Worm (Caenorhabditis elegans) whole organism, L3 larva: Measurements from ENCODE around the gene K12H6.2.

Source experiments
- ZK546.5 ChIP-seq: sonication (generic microtip); optimal IDR thresholded peaks from 2 replicates; lab custom pipeline; 2017; ENCODE audit warnings: missing biosample characterization, missing genetic modification characterization
- aly-2 ChIP-seq: fragments of 150-350 bp; optimal IDR thresholded peaks from 2 replicates; lab custom pipeline; 2014; ENCODE audit warnings: missing biosample characterization, missing genetic modification characterization
- ama-1 ChIP-seq: fragments of 150-350 bp; optimal IDR thresholded peaks from 2 replicates; lab custom pipeline; 2018
- ceh-28 ChIP-seq: fragments of 150-350 bp; optimal IDR thresholded peaks from 2 replicates; lab custom pipeline; 2014; ENCODE audit warnings: missing biosample characterization, missing genetic modification reagents, missing genetic modification characterization
- ceh-82 ChIP-seq: fragments of 150-350 bp; optimal IDR thresholded peaks from 2 replicates; lab custom pipeline; 2014; ENCODE audit warnings: missing biosample characterization, missing genetic modification characterization
- egl-27 ChIP-seq: sonication (generic microtip); optimal IDR thresholded peaks from 4 replicates; lab custom pipeline; 2017; ENCODE audit warnings: missing biosample characterization, missing genetic modification reagents, missing genetic modification characterization
- egl-5 ChIP-seq: fragments of 150-350 bp; optimal IDR thresholded peaks from 2 replicates; lab custom pipeline; 2017; ENCODE audit warnings: missing biosample characterization, missing genetic modification reagents, missing genetic modification characterization, inconsistent platforms
- elt-1 ChIP-seq: fragments of 150-350 bp; optimal IDR thresholded peaks from 2 replicates; lab custom pipeline; 2014; ENCODE audit warnings: missing biosample characterization, missing genetic modification characterization
- elt-3 ChIP-seq, 3 experiments: fragments of 150-350 bp in 1 of 3; sonication (generic microtip) in 2 of 3; optimal IDR thresholded peaks; 2 replicates in 2 of 3; 4 replicates in 1 of 3; lab custom pipeline; 2014 to 2017; ENCODE audit warnings: missing biosample characterization in 3 of 3, missing genetic modification characterization in 3 of 3
- eor-1 ChIP-seq, 2 experiments: fragments of 150-350 bp; optimal IDR thresholded peaks; 2 replicates each; lab custom pipeline; 2014 to 2018; ENCODE audit warnings: missing biosample characterization in 2 of 2, missing genetic modification characterization in 2 of 2
- fkh-10 ChIP-seq: sonication (generic microtip); optimal IDR thresholded peaks from 2 replicates; lab custom pipeline; 2017; ENCODE audit warnings: missing biosample characterization, missing genetic modification reagents, missing genetic modification characterization
- fkh-2 ChIP-seq: fragments of 150-350 bp; optimal IDR thresholded peaks from 2 replicates; lab custom pipeline; 2014; ENCODE audit warnings: missing biosample characterization, missing genetic modification reagents, missing genetic modification characterization
- fos-1 ChIP-seq: fragments of 150-350 bp; optimal IDR thresholded peaks from 2 replicates; lab custom pipeline; 2014; ENCODE audit warnings: missing biosample characterization, missing genetic modification characterization
- hmg-11 ChIP-seq: sonication (generic microtip); optimal IDR thresholded peaks from 2 replicates; lab custom pipeline; 2016; ENCODE audit warnings: missing genetic modification characterization, missing compliant biosample characterization
- mdl-1 ChIP-seq: fragments of 150-350 bp; optimal IDR thresholded peaks from 2 replicates; lab custom pipeline; 2014; ENCODE audit warnings: missing biosample characterization, missing genetic modification characterization
- mml-1 ChIP-seq: fragments of 150-350 bp; sonication (generic microtip); optimal IDR thresholded peaks from 3 replicates; lab custom pipeline; 2014; ENCODE audit warnings: missing biosample characterization, missing genetic modification characterization
- nfya-1 ChIP-seq: sonication (generic microtip); optimal IDR thresholded peaks from 2 replicates; lab custom pipeline; 2017; ENCODE audit warnings: missing genetic modification characterization, mild to moderate bottlenecking, missing compliant biosample characterization, antibody characterized with exemption, moderate library complexity; ENCODE audit not compliant: insufficient read depth
- nhr-11 ChIP-seq: fragments of 150-350 bp; optimal IDR thresholded peaks from 2 replicates; lab custom pipeline; 2014; ENCODE audit warnings: missing biosample characterization, missing genetic modification characterization
- nhr-12 ChIP-seq: fragments of 150-350 bp; optimal IDR thresholded peaks from 2 replicates; lab custom pipeline; 2014; ENCODE audit warnings: missing biosample characterization, missing genetic modification characterization
- nhr-23 ChIP-seq: fragments of 150-350 bp; optimal IDR thresholded peaks from 2 replicates; lab custom pipeline; 2014; ENCODE audit warnings: missing biosample characterization, missing genetic modification reagents, missing genetic modification characterization
- nhr-237 ChIP-seq: fragments of 150-350 bp; optimal IDR thresholded peaks from 2 replicates; lab custom pipeline; 2014; ENCODE audit warnings: missing biosample characterization, missing genetic modification characterization
- nhr-28 ChIP-seq: fragments of 150-350 bp; optimal IDR thresholded peaks from 2 replicates; lab custom pipeline; 2014; ENCODE audit warnings: missing biosample characterization, missing genetic modification characterization
- nhr-43 ChIP-seq: sonication (generic microtip); optimal IDR thresholded peaks from 2 replicates; lab custom pipeline; 2016; ENCODE audit warnings: mild to moderate bottlenecking, missing genetic modification characterization, missing compliant biosample characterization; ENCODE audit not compliant: poor library complexity, severe bottlenecking
- nhr-77 ChIP-seq: fragments of 150-350 bp; optimal IDR thresholded peaks from 2 replicates; lab custom pipeline; 2014; ENCODE audit warnings: missing biosample characterization, missing genetic modification characterization
- pha-4 ChIP-seq: fragments of 150-350 bp; optimal IDR thresholded peaks from 2 replicates; lab custom pipeline; 2014; ENCODE audit warnings: missing biosample characterization, missing genetic modification reagents, missing genetic modification characterization
- pqm-1 ChIP-seq: fragments of 150-350 bp; optimal IDR thresholded peaks from 2 replicates; lab custom pipeline; 2017; ENCODE audit warnings: missing biosample characterization, missing genetic modification characterization, inconsistent platforms
- skn-1 ChIP-seq: fragments of 150-350 bp; optimal IDR thresholded peaks from 2 replicates; lab custom pipeline; 2014; ENCODE audit warnings: missing biosample characterization, missing genetic modification characterization
- snpc-4 ChIP-seq: fragments of 150-350 bp; optimal IDR thresholded peaks from 2 replicates; lab custom pipeline; 2014; ENCODE audit warnings: missing biosample characterization, missing genetic modification characterization
- unc-39 ChIP-seq: sonication (generic microtip); optimal IDR thresholded peaks from 4 replicates; lab custom pipeline; 2017; ENCODE audit warnings: missing biosample characterization, missing genetic modification characterization
- unc-62 ChIP-seq: fragments of 150-350 bp; sonication (generic microtip); optimal IDR thresholded peaks from 4 replicates; lab custom pipeline; 2014; ENCODE audit warnings: missing biosample characterization, missing genetic modification reagents, missing genetic modification characterization
- zag-1 ChIP-seq: fragments of 150-350 bp; optimal IDR thresholded peaks from 2 replicates; lab custom pipeline; 2014; ENCODE audit warnings: missing biosample characterization, missing genetic modification characterization
- ztf-11 ChIP-seq: fragments of 150-350 bp; optimal IDR thresholded peaks from 2 replicates; lab custom pipeline; 2014; ENCODE audit warnings: missing biosample characterization, missing genetic modification characterization
- ztf-4 ChIP-seq: fragments of 150-350 bp; optimal IDR thresholded peaks from 2 replicates; lab custom pipeline; 2014; ENCODE audit warnings: missing biosample characterization, missing genetic modification characterization

K12H6.2 gene

DNA sequence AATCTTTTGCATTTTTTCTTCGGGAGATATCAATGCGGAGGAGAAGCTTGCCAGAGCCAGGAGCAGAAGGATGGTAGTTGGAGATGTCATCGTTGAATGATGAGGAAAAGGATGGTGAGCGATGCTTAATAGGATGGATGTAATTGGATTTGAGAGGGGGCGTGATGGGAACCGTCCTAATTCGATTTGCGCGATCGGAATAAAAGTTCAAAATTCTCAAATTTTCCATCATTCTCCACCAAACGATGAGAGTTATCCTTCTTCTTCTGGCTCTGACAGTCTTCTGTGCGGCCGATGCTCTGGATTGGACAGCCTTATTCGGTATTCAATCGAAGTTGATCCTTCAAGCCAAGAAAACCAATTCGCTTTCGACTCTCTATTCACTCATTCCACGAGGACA is 8.8 kb upstream of the K12H6.2 start, which contains the start of the genes K12H6.4 and K12H6.9:
Gene K12H6.4 (minus strand): TSS at position 101 of the 400 bp plus-strand sequence.
Gene K12H6.9 (plus strand): TSS at position 236 of the 400 bp plus-strand sequence.
- TF ChIP-seq ama-1 (lab: Kevin White, UChicago) = no peak
- TF ChIP-seq fkh-10 (GFP tag; lab: Kevin White, UChicago) = no peak
- no peak for TF ChIP-seq nhr-43 (tag; lab: Kevin White, UChicago)
- no peak for TF ChIP-seq eor-1 (tag; optimal IDR thresholded peaks at IDR 0.05; lab: Kevin White, UChicago)
- no peak for TF ChIP-seq ceh-82 (tag; lab: Kevin White, UChicago)
- TF ChIP-seq nhr-237 (tag; lab: Kevin White, UChicago) = no peak
- TF ChIP-seq unc-62 (GFP tag; lab: Kevin White, UChicago) = no peak
- TF ChIP-seq aly-2 = no peak
- TF ChIP-seq fkh-2 (tag; lab: Kevin White, UChicago) = no peak
- TF ChIP-seq hmg-11 (tag; lab: Kevin White, UChicago) = no peak
- no peak for TF ChIP-seq ztf-4 (tag; lab: Kevin White, UChicago)
- TF ChIP-seq elt-1 (tag; lab: Kevin White, UChicago) = no peak
- TF ChIP-seq, all 47 proteins: peak for 0

DNA sequence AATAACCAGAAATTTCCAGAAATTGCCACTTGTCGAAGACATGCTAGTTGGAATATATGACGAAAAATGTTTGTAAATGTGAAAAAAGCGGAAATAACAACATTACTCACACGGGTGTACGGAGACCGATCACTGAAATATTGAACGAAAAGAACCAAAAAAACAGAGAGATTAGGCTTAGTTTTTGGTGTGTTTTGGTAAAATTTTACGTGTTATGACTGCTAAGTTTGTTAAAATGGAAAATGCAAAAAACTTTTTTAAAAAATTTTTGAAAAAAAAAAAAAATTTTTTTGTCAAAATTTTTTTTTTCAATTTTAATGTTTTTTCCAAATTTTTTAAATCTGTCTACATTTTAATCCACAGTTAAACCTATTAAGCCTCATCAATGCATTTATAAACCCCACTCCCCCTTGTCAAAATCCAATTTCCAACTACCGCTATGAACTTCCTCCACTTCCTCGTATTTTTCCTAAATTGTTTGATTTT is 7.1 kb upstream of the K12H6.2 start, which contains the start of the genes fut-4 and K12H6.10:
Gene fut-4 (minus strand): TSS at position 101 of the 486 bp plus-strand sequence.
Gene K12H6.10 (plus strand): TSS at position 436 of the 486 bp plus-strand sequence.
- no peak for TF ChIP-seq pha-4
- TF ChIP-seq ceh-28 (tag; lab: Kevin White, UChicago) = no peak
- TF ChIP-seq hmg-11 (tag; lab: Kevin White, UChicago) = no peak
- TF ChIP-seq snpc-4 = no peak
- TF ChIP-seq pqm-1 (tag; lab: Kevin White, UChicago) = no peak
- TF ChIP-seq nfya-1 = no peak
- no peak for TF ChIP-seq mdl-1 (tag; lab: Kevin White, UChicago)
- no peak for TF ChIP-seq fkh-10 (GFP tag; lab: Kevin White, UChicago)
- no peak for TF ChIP-seq nhr-12
- no peak for TF ChIP-seq skn-1 (tag; lab: Kevin White, UChicago)

DNA sequence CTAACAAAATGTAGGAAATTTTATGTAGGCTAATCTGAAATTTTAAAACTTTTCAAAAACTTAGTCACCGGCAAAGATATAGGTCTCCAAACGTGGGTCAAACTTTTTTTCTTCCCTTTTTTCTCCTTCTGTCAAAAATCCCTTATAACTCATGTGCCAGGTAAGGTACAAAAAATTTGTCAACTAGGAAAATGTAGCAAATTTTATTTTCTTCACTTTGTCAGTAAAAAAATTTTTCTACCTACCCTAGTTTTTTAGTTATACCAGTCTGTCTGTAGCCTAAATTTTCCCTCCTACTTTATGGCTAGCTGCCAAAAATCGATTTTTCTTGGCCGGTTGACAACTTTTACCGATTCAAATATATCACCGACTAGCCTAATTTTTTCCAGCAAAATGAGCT is 1.3 kb upstream of the K12H6.2 start, which contains the start of gene set-13:
Gene set-13 (plus strand): TSS at position 301 of the 400 bp plus-strand sequence.
- TF ChIP-seq mml-1 (no peak), zag-1 (tag; lab: Kevin White, UChicago) (no peak), fos-1 (no peak), pqm-1 (tag; lab: Kevin White, UChicago) (no peak)
- TF ChIP-seq, all 47 proteins: peak for 0

DNA sequence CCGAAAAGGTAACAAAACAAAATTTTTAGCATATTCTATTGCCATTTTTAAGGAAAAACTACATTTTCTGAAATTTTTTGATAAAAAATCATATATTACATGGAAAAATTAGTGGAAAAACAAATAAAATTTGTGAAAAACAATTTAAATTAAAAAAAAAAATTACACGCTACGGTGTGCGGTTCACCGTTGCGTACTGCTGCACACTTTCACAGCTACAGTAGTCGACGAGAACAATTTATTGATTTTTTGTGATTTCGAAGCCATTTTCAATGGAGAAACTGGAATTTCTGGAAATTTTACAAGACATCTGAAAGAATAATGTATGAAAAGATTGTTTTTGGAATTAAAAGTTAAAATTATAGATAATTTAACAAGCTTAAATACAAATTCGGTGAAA is 327 bp downstream of the K12H6.2 start:
- no peak for TF ChIP-seq aly-2
- TF ChIP-seq pha-4 = no peak
- no peak for TF ChIP-seq nhr-77
- no peak for TF ChIP-seq unc-39 (tag; lab: Kevin White, UChicago)
- no peak for TF ChIP-seq nhr-43 (tag; lab: Kevin White, UChicago)
- TF ChIP-seq ztf-11 = no peak
- TF ChIP-seq nhr-28 (tag; lab: Kevin White, UChicago) = no peak
- no peak for TF ChIP-seq fkh-2 (tag; lab: Kevin White, UChicago)
- TF ChIP-seq egl-5 = no peak

DNA sequence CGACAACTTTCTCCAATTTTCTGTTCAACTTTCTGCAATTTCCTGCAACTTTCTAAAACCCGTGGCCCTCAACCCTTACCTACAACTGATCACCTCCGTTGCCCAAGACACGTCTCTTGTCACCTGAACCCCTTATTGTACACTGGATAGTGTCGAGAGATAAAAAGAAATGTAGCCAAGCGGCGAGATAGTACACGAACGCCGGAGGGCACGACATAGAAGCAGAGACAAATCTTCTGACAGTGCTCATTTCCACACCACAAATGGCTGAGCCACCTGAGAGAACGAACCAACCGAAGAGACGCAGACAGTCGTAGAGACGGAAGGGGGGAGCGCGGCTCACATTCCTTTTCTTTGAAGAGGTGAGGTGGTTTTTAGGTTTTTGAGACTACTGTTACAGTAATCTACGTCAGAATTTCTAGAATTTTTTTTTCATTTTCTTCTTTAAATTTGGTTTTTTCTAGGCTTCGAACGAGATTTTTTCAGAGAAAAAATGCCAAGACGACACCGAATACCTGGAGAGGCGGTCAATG is 7.6 kb downstream of the K12H6.2 start, which contains the start of gene K12H6.12:
Gene K12H6.12 (plus strand): TSS at position 483 of the 533 bp plus-strand sequence.
- TF ChIP-seq nhr-11 (tag; lab: Kevin White, UChicago) (peak; percentile 34), nfya-1 (no peak), hmg-11 (tag; lab: Kevin White, UChicago) (peak; percentile 3), pha-4 (peak; percentile 58), egl-27 (tag; lab: Kevin White, UChicago) (no peak), ZK546.5 (tag; lab: Kevin White, UChicago) (no peak)

DNA sequence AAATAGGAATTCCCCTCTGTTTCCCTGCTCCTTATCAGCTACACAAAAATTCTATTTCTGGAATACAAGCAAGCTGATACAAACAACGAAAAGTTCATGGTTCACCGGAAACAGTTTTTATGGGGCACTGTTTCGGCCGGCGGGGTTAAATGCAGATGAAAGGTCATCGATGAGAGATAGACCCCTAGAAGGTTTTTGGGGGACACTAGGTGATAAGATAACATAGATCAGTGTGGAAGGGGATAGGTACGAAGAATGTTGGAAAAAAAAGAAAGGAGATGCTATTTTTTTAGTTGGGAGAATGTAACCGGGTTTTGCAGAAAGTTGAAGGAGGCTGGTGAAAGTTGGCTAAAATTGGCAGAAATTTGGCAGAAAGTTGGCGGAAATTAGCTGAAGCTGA is 9.8 kb downstream of the K12H6.2 start:
- no peak for TF ChIP-seq nhr-237 (tag; lab: Kevin White, UChicago)
- peak; percentile 33 for TF ChIP-seq nhr-23 (tag; lab: Kevin White, UChicago)
- TF ChIP-seq nfya-1 = no peak
- TF ChIP-seq elt-3 (tag; optimal IDR thresholded peaks at IDR 0.05; lab: Kevin White, UChicago) = peak in 1 of 3 experiments; percentile 64
- no peak for TF ChIP-seq skn-1 (tag; lab: Kevin White, UChicago)
- TF ChIP-seq ztf-11 = no peak
- no peak for TF ChIP-seq nhr-77
- TF ChIP-seq, all 47 proteins: peak for 2
